Fruit fly (Drosophila melanogaster): Measurements from ENCODE around the gene Sfp26Ad.

The Sfp26Ad gene

dm6 chr2L:5943229-5944078 is at the start of gene Sfp26Ad, which contains the start of gene Gpdh1:
TSS of gene Sfp26Ad (minus strand) at chr2L:5943304.
TSS of gene Gpdh1 (plus strand) at chr2L:5943643.
- TF ChIP-seq EcR (GFP tag; optimal IDR thresholded peaks at IDR 0.05) = no peak
- TF ChIP-seq CG8478 (optimal IDR thresholded peaks at IDR 0.05) = no peak
- TF ChIP-seq psq (optimal IDR thresholded peaks at IDR 0.05) = no peak
- TF ChIP-seq Dll (optimal IDR thresholded peaks at IDR 0.05) = peak; percentile 84

- TF ChIP-seq Dll (optimal IDR thresholded peaks at IDR 0.05) = no peak
Observed at dm6 chr2L:5990447-5990846, 47.3 kb upstream of the Sfp26Ad start.

dm6 chr2L:5988115-5989092 is 45.3 kb upstream of the Sfp26Ad start:
- TF ChIP-seq CG8478 (optimal IDR thresholded peaks at IDR 0.05) (no peak), usp (GFP tag; optimal IDR thresholded peaks at IDR 0.05) (no peak), pan (optimal IDR thresholded peaks at IDR 0.05) (no peak), Dll (optimal IDR thresholded peaks at IDR 0.05) (no peak), EcR (GFP tag; optimal IDR thresholded peaks at IDR 0.05) (no peak), psq (optimal IDR thresholded peaks at IDR 0.05) (no peak)

dm6 chr2L:5986940-5987339 is 43.8 kb upstream of the Sfp26Ad start:
- TF ChIP-seq pan (optimal IDR thresholded peaks at IDR 0.05) = no peak
- TF ChIP-seq usp (GFP tag; optimal IDR thresholded peaks at IDR 0.05) = no peak
- no peak for TF ChIP-seq Dll (optimal IDR thresholded peaks at IDR 0.05)
- TF ChIP-seq psq (optimal IDR thresholded peaks at IDR 0.05) = no peak
- TF ChIP-seq EcR (GFP tag; optimal IDR thresholded peaks at IDR 0.05) = no peak
- no peak for TF ChIP-seq CG8478 (optimal IDR thresholded peaks at IDR 0.05)

dm6 chr2L:5986094-5986493 is 43.0 kb upstream of the Sfp26Ad start, which contains the start of gene ifc:
TSS of gene ifc (plus strand) at chr2L:5986348.
- no peak for TF ChIP-seq CG8478 (optimal IDR thresholded peaks at IDR 0.05)
- TF ChIP-seq EcR (GFP tag; optimal IDR thresholded peaks at IDR 0.05) = no peak
- TF ChIP-seq pan (optimal IDR thresholded peaks at IDR 0.05) = no peak
- no peak for TF ChIP-seq psq (optimal IDR thresholded peaks at IDR 0.05)
- no peak for TF ChIP-seq usp (GFP tag; optimal IDR thresholded peaks at IDR 0.05)
- no peak for TF ChIP-seq Dll (optimal IDR thresholded peaks at IDR 0.05)

dm6 chr2L:5983236-5983635 is 40.1 kb upstream of the Sfp26Ad start:
- no peak for TF ChIP-seq EcR (GFP tag; optimal IDR thresholded peaks at IDR 0.05)

dm6 chr2L:5982334-5982987 is 39.4 kb upstream of the Sfp26Ad start:
- TF ChIP-seq pan (optimal IDR thresholded peaks at IDR 0.05) = no peak
- TF ChIP-seq Dll (optimal IDR thresholded peaks at IDR 0.05) = peak; percentile 69
- TF ChIP-seq CG8478 (optimal IDR thresholded peaks at IDR 0.05) = peak; percentile 72
- no peak for TF ChIP-seq usp (GFP tag; optimal IDR thresholded peaks at IDR 0.05)
- no peak for TF ChIP-seq EcR (GFP tag; optimal IDR thresholded peaks at IDR 0.05)
- TF ChIP-seq psq (optimal IDR thresholded peaks at IDR 0.05) = no peak

- TF ChIP-seq Dll (optimal IDR thresholded peaks at IDR 0.05) (peak; percentile 72), usp (GFP tag; optimal IDR thresholded peaks at IDR 0.05) (no peak)
Observed at dm6 chr2L:5981433-5982333, 38.6 kb upstream of the Sfp26Ad start, which contains the start of gene eIF4A. TSS of gene eIF4A (plus strand) at chr2L:5981764.

dm6 chr2L:5980862-5981432 is 37.8 kb upstream of the Sfp26Ad start, which contains the start of gene chic:
TSS of gene chic (minus strand) at chr2L:5981018.
- TF ChIP-seq usp (GFP tag; optimal IDR thresholded peaks at IDR 0.05) = no peak
- TF ChIP-seq EcR (GFP tag; optimal IDR thresholded peaks at IDR 0.05) = no peak
- no peak for TF ChIP-seq psq (optimal IDR thresholded peaks at IDR 0.05)
- TF ChIP-seq CG8478 (optimal IDR thresholded peaks at IDR 0.05) = no peak
- TF ChIP-seq pan (optimal IDR thresholded peaks at IDR 0.05) = no peak

dm6 chr2L:5979957-5980861 is 37.1 kb upstream of the Sfp26Ad start:
- peak; percentile 77 for TF ChIP-seq CG8478 (optimal IDR thresholded peaks at IDR 0.05)
- TF ChIP-seq psq (optimal IDR thresholded peaks at IDR 0.05) = no peak
- TF ChIP-seq pan (optimal IDR thresholded peaks at IDR 0.05) = no peak
- TF ChIP-seq usp (GFP tag; optimal IDR thresholded peaks at IDR 0.05) = no peak
- TF ChIP-seq Dll (optimal IDR thresholded peaks at IDR 0.05) = peak; percentile 94
- TF ChIP-seq EcR (GFP tag; optimal IDR thresholded peaks at IDR 0.05) = peak in 1 of 2 experiments; percentile 15

Measured in whole organism.